Worm (Caenorhabditis elegans): Measurements from ENCODE around the gene Y71H2B.11.

- TF ChIP-seq mdl-1 (tag; optimal IDR thresholded peaks at IDR 0.05) (no peak), ama-1 (optimal IDR thresholded peaks at IDR 0.05) (no peak), nhr-90 (tag; optimal IDR thresholded peaks at IDR 0.05; ENCODE audit: poor library complexity) (no peak), zag-1 (tag; optimal IDR thresholded peaks at IDR 0.05) (no peak), lir-3 (tag; optimal IDR thresholded peaks at IDR 0.05; ENCODE audit: poor library complexity) (no peak)
Measured at ce11 chrIII:2647194-2647925, 43.6 kb downstream of the Y71H2B.11 start.
